Fruit fly (Drosophila melanogaster): ENCODE results near the gene Phf5a.
A peak's percentile ranks its signal among the peaks of the same experiment; 100 is the strongest.

DNA sequence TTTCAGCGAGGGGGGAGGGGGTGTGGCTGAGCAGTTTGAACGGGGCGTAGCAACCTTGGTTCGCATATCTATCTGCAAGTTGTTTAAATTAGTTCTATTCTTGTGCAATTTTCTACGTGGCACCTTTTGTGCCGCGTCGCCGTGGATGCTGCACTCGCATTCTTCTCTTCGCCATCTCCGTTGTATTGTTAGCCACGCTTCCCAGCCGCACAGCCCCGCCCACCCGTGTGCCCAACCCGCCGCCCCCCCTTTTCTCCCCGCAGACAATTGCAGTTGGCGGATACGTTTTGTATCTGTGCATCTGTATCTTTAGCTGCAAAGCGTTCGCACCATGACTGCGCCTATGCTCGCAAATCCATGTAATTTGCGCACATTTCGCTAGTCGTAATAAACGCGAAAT is 23.3 kb upstream of the Phf5a start:
- TF ChIP-seq CG4496 (GFP tag; IDR thresholded peaks at IDR 0.05) (0 out of 3 replicates have a peak, but pooled peaks have one; percentile 45), Pif1A (GFP tag; optimal IDR thresholded peaks at IDR 0.05) (no peak), CG13204 (GFP tag; optimal IDR thresholded peaks at IDR 0.05) (no peak), Pif1B (GFP tag; optimal IDR thresholded peaks at IDR 0.05) (no peak), CG14655 (GFP tag; optimal IDR thresholded peaks at IDR 0.05) (no peak)

Measured in whole organism, pupa.